Worm (Caenorhabditis elegans): ENCODE results near the gene gba-4.

DNA sequence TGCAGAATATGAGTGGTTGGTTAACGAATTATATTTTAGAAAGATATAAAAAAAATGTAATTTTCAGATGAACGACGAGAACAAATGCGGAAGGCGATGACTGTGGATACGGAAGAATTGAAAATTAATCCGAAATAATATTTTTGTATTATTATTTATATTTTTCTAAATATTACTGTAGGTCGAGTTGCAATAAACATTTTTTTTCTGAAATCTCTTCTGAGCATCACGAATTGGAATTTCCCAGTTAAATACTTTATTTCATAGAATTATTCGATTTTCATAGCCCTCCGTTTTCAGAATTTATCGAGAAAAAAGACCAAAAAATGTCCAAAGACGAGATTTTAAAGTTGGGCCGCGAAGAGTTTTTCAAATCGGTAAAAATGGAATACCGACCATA lies 46.8 kb upstream of the gba-4 start, which contains the start of gene ZK616.2:
- TF ChIP-seq elt-3 (tag; optimal IDR thresholded peaks at IDR 0.05) (no peak), nhr-12 (tag; optimal IDR thresholded peaks at IDR 0.05) (no peak), pha-4 (tag; optimal IDR thresholded peaks at IDR 0.05) (no peak), nhr-237 (tag; optimal IDR thresholded peaks at IDR 0.05) (no peak), ceh-83 (GFP tag; optimal IDR thresholded peaks at IDR 0.05) (no peak), nhr-76 (tag; optimal IDR thresholded peaks at IDR 0.05) (no peak), nhr-2 (tag; optimal IDR thresholded peaks at IDR 0.05) (no peak), unc-62 (GFP tag; optimal IDR thresholded peaks at IDR 0.05) (no peak), sptf-1 (tag; optimal IDR thresholded peaks at IDR 0.05) (no peak)

All from whole organism, mixed stage, embryonic.